Fruit fly (Drosophila melanogaster) whole organism, pupa: Measurements from ENCODE around the gene ymp.

Experiments used
- CG10348 ChIP-seq: fragments of 200-800 bp; sonication (Bioruptor generic); IDR thresholded peaks from 2 replicates; pipeline ENCODE4 v1.3.6; 2022; ENCODE audit warnings: missing biosample characterization, missing genetic modification characterization
- CG12605 ChIP-seq: fragments of 200-800 bp; sonication (Bioruptor generic); IDR thresholded peaks from 2 replicates; pipeline ENCODE4 v1.3.6; 2022; ENCODE audit warnings: missing biosample characterization, missing genetic modification characterization
- CG13204 ChIP-seq: fragments of 200-800 bp; sonication (Bioruptor generic); optimal IDR thresholded peaks from 2 replicates; lab custom pipeline; 2018; ENCODE audit warnings: missing biosample characterization, mild to moderate bottlenecking, missing genetic modification characterization, moderate library complexity
- CG14655 ChIP-seq: fragments of 200-800 bp; sonication (Bioruptor generic); optimal IDR thresholded peaks from 3 replicates; lab custom pipeline; 2017; ENCODE audit warnings: mild to moderate bottlenecking, missing biosample characterization, missing genetic modification reagents, missing genetic modification characterization
- CG15710 ChIP-seq: fragments of 200-800 bp; sonication (Bioruptor generic); optimal IDR thresholded peaks from 2 replicates; lab custom pipeline; 2018; ENCODE audit warnings: missing biosample characterization, mild to moderate bottlenecking, missing genetic modification characterization, moderate library complexity
- CG17806 ChIP-seq: fragments of 200-800 bp; sonication (Bioruptor generic); optimal IDR thresholded peaks from 2 replicates; lab custom pipeline; 2018; ENCODE audit warnings: missing biosample characterization, mild to moderate bottlenecking, missing genetic modification characterization, moderate library complexity
- CG32121 ChIP-seq: fragments of 200-800 bp; sonication (Bioruptor generic); IDR thresholded peaks from 2 replicates; pipeline ENCODE4 v1.3.6; 2022; ENCODE audit warnings: missing biosample characterization, missing genetic modification characterization
- CG4496 ChIP-seq: fragments of 200-800 bp; sonication (Bioruptor generic); IDR thresholded peaks from 3 replicates; pipeline ENCODE4 v1.3.6; 2022; ENCODE audit warnings: missing biosample characterization, missing genetic modification characterization
- CG8159 ChIP-seq: fragments of 200-800 bp; sonication (Bioruptor generic); optimal IDR thresholded peaks from 3 replicates; lab custom pipeline; 2018; ENCODE audit warnings: missing biosample characterization, mild to moderate bottlenecking, missing genetic modification characterization, moderate library complexity
- CG8301 ChIP-seq: fragments of 200-800 bp; sonication (Bioruptor generic); optimal IDR thresholded peaks from 2 replicates; lab custom pipeline; 2018; ENCODE audit warnings: missing biosample characterization, mild to moderate bottlenecking, missing genetic modification characterization
- CG9948 ChIP-seq: fragments of 200-800 bp; sonication (Bioruptor generic); optimal IDR thresholded peaks from 2 replicates; lab custom pipeline; 2018; ENCODE audit warnings: missing biosample characterization, mild to moderate bottlenecking, missing genetic modification characterization, moderate library complexity
- D1 ChIP-seq: fragments of 200-800 bp; sonication (Bioruptor generic); optimal IDR thresholded peaks from 2 replicates; lab custom pipeline; 2018; ENCODE audit warnings: missing biosample characterization, mild to moderate bottlenecking, missing genetic modification characterization, moderate library complexity
- EcR ChIP-seq: fragments of 200-800 bp; sonication (Bioruptor generic); optimal IDR thresholded peaks from 3 replicates; lab custom pipeline; 2019; ENCODE audit warnings: missing biosample characterization, missing genetic modification characterization, mild to moderate bottlenecking, moderate library complexity, missing genetic modification reagents
- Ets98B ChIP-seq: fragments of 200-800 bp; sonication (Bioruptor generic); IDR thresholded peaks from 2 replicates; pipeline ENCODE4 v1.3.6; 2022; ENCODE audit warnings: missing biosample characterization, missing genetic modification characterization
- Pif1A ChIP-seq: fragments of 200-800 bp; sonication (Bioruptor generic); optimal IDR thresholded peaks from 3 replicates; lab custom pipeline; 2016; ENCODE audit warnings: missing biosample characterization, missing genetic modification characterization
- Pif1B ChIP-seq: fragments of 200-800 bp; sonication (Bioruptor generic); optimal IDR thresholded peaks from 3 replicates; lab custom pipeline; 2016; ENCODE audit warnings: missing biosample characterization, missing genetic modification characterization
- Snoo ChIP-seq: fragments of 200-800 bp; sonication (Bioruptor generic); optimal IDR thresholded peaks from 3 replicates; lab custom pipeline; 2017; ENCODE audit warnings: missing biosample characterization, mild to moderate bottlenecking, missing genetic modification characterization, inconsistent platforms
- fd96Ca ChIP-seq: fragments of 200-800 bp; sonication (Bioruptor generic); IDR thresholded peaks from 3 replicates; pipeline ENCODE4 v1.3.6; 2022; ENCODE audit warnings: missing biosample characterization, missing genetic modification characterization
- rn ChIP-seq: fragments of 200-800 bp; sonication (Bioruptor generic); IDR thresholded peaks from 2 replicates; pipeline ENCODE4 v1.3.6; 2022; ENCODE audit warnings: missing biosample characterization, missing genetic modification characterization

ymp gene

DNA sequence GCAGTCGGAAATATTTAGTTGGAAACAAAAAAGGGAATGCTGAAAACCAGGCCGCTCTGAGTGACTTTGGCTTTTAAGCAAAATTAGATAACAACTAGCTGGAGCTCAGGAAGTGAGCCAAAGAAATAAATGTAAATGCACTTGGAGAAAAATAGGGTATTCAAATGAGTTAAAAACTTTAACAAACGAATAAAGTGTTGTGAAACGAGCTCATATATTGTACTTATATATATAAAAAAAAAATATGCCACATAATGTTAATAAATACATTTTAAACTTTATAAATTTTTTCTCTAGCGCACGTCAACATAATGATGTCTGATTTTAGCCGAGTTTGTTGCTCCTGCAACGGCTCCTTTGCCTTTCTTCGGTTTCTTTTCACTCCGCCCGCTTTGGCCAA is 56.7 kb downstream of the ymp start:
- no peak for TF ChIP-seq rn
- TF ChIP-seq CG8159 (tag; lab: Kevin White, UChicago) = no peak
- no peak; the same call in 2 of the 3 replicates for TF ChIP-seq CG4496 (GFP tag; lab: Robert Waterston, UW)
- TF ChIP-seq Snoo (tag; lab: Kevin White, UChicago) = no peak

DNA sequence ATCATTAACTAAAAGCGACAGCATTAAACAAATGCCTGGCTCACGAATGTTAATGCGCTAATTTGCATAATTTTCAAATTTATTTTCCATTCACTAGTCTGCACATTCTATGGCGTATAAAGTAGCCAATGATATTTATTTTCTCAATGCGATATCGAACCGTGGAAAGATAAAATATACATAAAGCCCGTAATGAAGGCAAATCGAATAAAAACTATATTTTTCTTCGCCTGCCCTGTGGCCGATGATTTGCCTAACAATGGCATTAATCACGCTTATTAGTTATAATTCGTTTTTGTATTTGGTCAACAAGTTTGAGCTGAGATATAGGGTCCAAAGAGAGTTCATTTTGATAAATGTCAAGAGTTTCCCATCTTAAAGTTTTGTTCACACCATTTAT is 58.5 kb downstream of the ymp start:
- TF ChIP-seq CG9948 (tag; lab: Kevin White, UChicago) (no peak), CG17806 (tag; lab: Kevin White, UChicago) (no peak), CG15710 (tag; lab: Kevin White, UChicago) (no peak), CG4496 (GFP tag; lab: Robert Waterston, UW) (no peak), CG14655 (no peak), Snoo (tag; lab: Kevin White, UChicago) (no peak), rn (no peak), EcR (no peak), Ets98B (no peak), fd96Ca (no peak), Pif1B (GFP tag; lab: Kevin White, UChicago) (no peak), Pif1A (GFP tag; lab: Kevin White, UChicago) (no peak)
- TF ChIP-seq, all 21 proteins: peak for 0

dm6 chr3R:25549740-25550139 is 59.2 kb downstream of the ymp start:
- TF ChIP-seq CG17806 (tag; lab: Kevin White, UChicago) (no peak), D1 (tag; lab: Kevin White, UChicago) (no peak), CG9948 (tag; lab: Kevin White, UChicago) (no peak), CG12605 (no peak), CG13204 (GFP tag; lab: Kevin White, UChicago) (no peak), CG8301 (tag; lab: Kevin White, UChicago) (no peak), CG32121 (GFP tag; lab: Robert Waterston, UW) (no peak), CG8159 (tag; lab: Kevin White, UChicago) (no peak)
- TF ChIP-seq, all 21 proteins: peak for 0

dm6 chr3R:25543565-25544317 is 65.2 kb downstream of the ymp start:
- TF ChIP-seq CG10348 (GFP tag; lab: Robert Waterston, UW) = no peak
